Fruit fly (Drosophila melanogaster) whole organism, embryonic: Measurements from ENCODE around the gene Usp10.
A peak's percentile ranks its signal among the peaks of the same experiment; 100 is the strongest.

Experiments
- ATbp ChIP-seq: fragments of 200-800 bp; sonication (Bioruptor generic); optimal IDR thresholded peaks from 2 replicates; lab custom pipeline; 2017; ENCODE audit warnings: missing biosample characterization, mild to moderate bottlenecking, missing genetic modification characterization, missing genetic modification reagents
- Asciz ChIP-seq: fragments of 200-800 bp; sonication (Bioruptor generic); optimal IDR thresholded peaks from 2 replicates; lab custom pipeline; 2017; ENCODE audit warnings: missing biosample characterization, mild to moderate bottlenecking, missing genetic modification characterization, missing genetic modification reagents
- CG11504 ChIP-seq: fragments of 200-800 bp; sonication (Bioruptor generic); optimal IDR thresholded peaks from 3 replicates; lab custom pipeline; 2019; ENCODE audit warnings: missing biosample characterization, mild to moderate bottlenecking, missing genetic modification characterization, moderate library complexity
- CG14014 ChIP-seq: fragments of 200-800 bp; sonication (Bioruptor generic); IDR thresholded peaks from 2 replicates; pipeline ENCODE4 v1.3.6; 2022; ENCODE audit warnings: missing biosample characterization, missing genetic modification characterization
- CG15479 ChIP-seq: fragments of 200-800 bp; sonication (Bioruptor generic); optimal IDR thresholded peaks from 3 replicates; lab custom pipeline; 2019; ENCODE audit warnings: missing biosample characterization, mild to moderate bottlenecking, missing genetic modification characterization, moderate library complexity
- CG16815 ChIP-seq: fragments of 200-800 bp; sonication (Bioruptor generic); optimal IDR thresholded peaks from 3 replicates; lab custom pipeline; 2017; ENCODE audit warnings: missing biosample characterization, mild to moderate bottlenecking, missing genetic modification characterization
- CG17359 ChIP-seq: fragments of 200-800 bp; sonication (Bioruptor generic); optimal IDR thresholded peaks from 3 replicates; lab custom pipeline; 2018; ENCODE audit warnings: missing biosample characterization, mild to moderate bottlenecking, missing genetic modification characterization, moderate library complexity
- CG18262 ChIP-seq: fragments of 200-800 bp; optimal IDR thresholded peaks from 3 replicates; lab custom pipeline; 2019; ENCODE audit warnings: missing biosample characterization, mild to moderate bottlenecking, missing genetic modification characterization, moderate library complexity
- CG2129 ChIP-seq: fragments of 200-800 bp; sonication (Bioruptor generic); IDR thresholded peaks from 2 replicates; pipeline ENCODE4 v1.3.6; 2022; ENCODE audit warnings: missing biosample characterization, missing genetic modification characterization; ENCODE audit not compliant: partially characterized antibody
- CG30403 ChIP-seq: fragments of 200-800 bp; sonication (Bioruptor generic); optimal IDR thresholded peaks from 3 replicates; lab custom pipeline; 2016; ENCODE audit warnings: missing biosample characterization, missing genetic modification characterization
- CG3163 ChIP-seq: fragments of 200-800 bp; sonication (Bioruptor generic); optimal IDR thresholded peaks from 3 replicates; lab custom pipeline; 2016; ENCODE audit warnings: missing biosample characterization, missing genetic modification characterization
- CG32767 ChIP-seq: fragments of 200-800 bp; sonication (Bioruptor generic); IDR thresholded peaks from 2 replicates; pipeline ENCODE4 v1.3.6; 2022; ENCODE audit warnings: missing biosample characterization, missing genetic modification characterization
- CG34422 ChIP-seq: fragments of 200-800 bp; sonication (Bioruptor generic); IDR thresholded peaks from 3 replicates; pipeline ENCODE4 v1.3.6; 2022; ENCODE audit warnings: missing biosample characterization, missing genetic modification characterization
- CG4282 ChIP-seq: fragments of 200-800 bp; sonication (Bioruptor generic); optimal IDR thresholded peaks from 2 replicates; lab custom pipeline; 2016; ENCODE audit warnings: missing biosample characterization, missing genetic modification characterization
- CG7963 ChIP-seq: fragments of 200-800 bp; sonication (Bioruptor generic); IDR thresholded peaks from 3 replicates; pipeline ENCODE4 v1.3.6; 2022; ENCODE audit warnings: missing biosample characterization, missing genetic modification characterization; ENCODE audit not compliant: partially characterized antibody
- CG8089 ChIP-seq: fragments of 200-800 bp; sonication (Bioruptor generic); optimal IDR thresholded peaks from 3 replicates; lab custom pipeline; 2016; ENCODE audit warnings: missing biosample characterization, missing genetic modification characterization
- CG8281 ChIP-seq: fragments of 200-800 bp; sonication (Bioruptor generic); optimal IDR thresholded peaks from 2 replicates; lab custom pipeline; 2018; ENCODE audit warnings: missing biosample characterization, mild to moderate bottlenecking, missing genetic modification characterization, moderate library complexity
- CG8924 ChIP-seq: fragments of 200-800 bp; optimal IDR thresholded peaks from 3 replicates; lab custom pipeline; 2019; ENCODE audit warnings: missing biosample characterization, mild to moderate bottlenecking, missing genetic modification characterization, moderate library complexity
- CG8944 ChIP-seq: fragments of 200-800 bp; sonication (Bioruptor generic); optimal IDR thresholded peaks from 3 replicates; lab custom pipeline; 2016; ENCODE audit warnings: missing biosample characterization, missing genetic modification characterization
- CG9727 ChIP-seq: fragments of 200-800 bp; sonication (Bioruptor generic); optimal IDR thresholded peaks from 3 replicates; lab custom pipeline; 2017; ENCODE audit warnings: missing biosample characterization, mild to moderate bottlenecking, missing genetic modification characterization
- D19B ChIP-seq: fragments of 200-800 bp; sonication (Bioruptor generic); optimal IDR thresholded peaks from 2 replicates; lab custom pipeline; 2017; ENCODE audit warnings: missing biosample characterization, mild to moderate bottlenecking, missing genetic modification characterization
- Dfd ChIP-seq, 2 experiments: fragments of >200 bp; optimal IDR thresholded peaks; 2 replicates each; lab custom pipeline; 2017; ENCODE audit warnings: missing biosample characterization in 2 of 2, missing genetic modification characterization in 2 of 2
- Dll ChIP-seq: fragments of 200-800 bp; sonication (Bioruptor generic); IDR thresholded peaks from 4 replicates; pipeline ENCODE4 v1.3.6; 2022; ENCODE audit warnings: missing biosample characterization, missing genetic modification characterization; ENCODE audit not compliant: partially characterized antibody
- ERR ChIP-seq: fragments of 200-800 bp; sonication (Bioruptor generic); optimal IDR thresholded peaks from 2 replicates; lab custom pipeline; 2016; ENCODE audit warnings: missing biosample characterization, missing genetic modification characterization
- Fer2 ChIP-seq: fragments of 200-800 bp; sonication (Bioruptor generic); optimal IDR thresholded peaks from 2 replicates; lab custom pipeline; 2018; ENCODE audit warnings: missing biosample characterization, mild to moderate bottlenecking, missing genetic modification characterization, moderate library complexity
- Gsc ChIP-seq: fragments of 200-800 bp; sonication (Bioruptor generic); IDR thresholded peaks from 2 replicates; pipeline ENCODE4 v1.3.6; 2022; ENCODE audit warnings: missing biosample characterization, missing genetic modification characterization
- H2.0 ChIP-seq: fragments of 200-800 bp; sonication (Bioruptor generic); IDR thresholded peaks from 2 replicates; pipeline ENCODE4 v1.3.6; 2022; ENCODE audit warnings: missing biosample characterization, missing genetic modification characterization
- Med ChIP-seq: fragments of 200-800 bp; sonication (Bioruptor generic); peaks from one replicate; lab custom pipeline; 2016; ENCODE audit warnings: missing biosample characterization, missing genetic modification characterization, mild to moderate bottlenecking, inconsistent platforms, moderate library complexity
- Scr ChIP-seq: fragments of 200-800 bp; sonication (Bioruptor generic); IDR thresholded peaks from 2 replicates; pipeline ENCODE4 v1.3.6; 2022; ENCODE audit warnings: missing biosample characterization, missing genetic modification characterization; ENCODE audit not compliant: partially characterized antibody
- Ssrp ChIP-seq: fragments of 200-800 bp; sonication (Bioruptor generic); optimal IDR thresholded peaks from 2 replicates; lab custom pipeline; 2018; ENCODE audit warnings: missing biosample characterization, mild to moderate bottlenecking, missing genetic modification characterization, moderate library complexity
- ab ChIP-seq: fragments of 200-800 bp; sonication (Bioruptor generic); optimal IDR thresholded peaks from 2 replicates; lab custom pipeline; 2016; ENCODE audit warnings: missing biosample characterization, missing genetic modification characterization
- ap ChIP-seq: fragments of 200-800 bp; sonication (Bioruptor generic); IDR thresholded peaks from 2 replicates; pipeline ENCODE4 v1.3.6; 2022; ENCODE audit warnings: missing biosample characterization, missing genetic modification characterization
- bigmax ChIP-seq: fragments of 200-800 bp; sonication (Bioruptor generic); optimal IDR thresholded peaks from 2 replicates; lab custom pipeline; 2018; ENCODE audit warnings: missing biosample characterization, mild to moderate bottlenecking, missing genetic modification characterization
- bsh ChIP-seq, 2 experiments: fragments of 200-800 bp; sonication (Bioruptor generic); optimal IDR thresholded peaks; 2 replicates each; lab custom pipeline; 2017 to 2018; ENCODE audit warnings: mild to moderate bottlenecking in 2 of 2, missing biosample characterization in 2 of 2, missing genetic modification characterization in 2 of 2, moderate library complexity in 1 of 2
- chinmo ChIP-seq: fragments of 200-800 bp; sonication (Bioruptor generic); IDR thresholded peaks from 4 replicates; pipeline ENCODE4 v1.3.6; 2022; ENCODE audit warnings: missing biosample characterization, missing genetic modification characterization; ENCODE audit not compliant: partially characterized antibody
- dan ChIP-seq: fragments of 200-800 bp; sonication (Bioruptor generic); IDR thresholded peaks from 2 replicates; pipeline ENCODE4 v1.3.6; 2022; ENCODE audit warnings: missing biosample characterization, missing genetic modification characterization
- dm ChIP-seq: fragments of 200-800 bp; sonication (Bioruptor generic); optimal IDR thresholded peaks from 3 replicates; lab custom pipeline; 2016; ENCODE audit warnings: missing biosample characterization, missing genetic modification characterization
- eve ChIP-seq, 2 experiments: fragments of >200 bp; optimal IDR thresholded peaks; 2 replicates each; lab custom pipeline; 2017; ENCODE audit warnings: missing biosample characterization in 2 of 2, missing genetic modification characterization in 2 of 2
- gcm2 ChIP-seq: fragments of 200-800 bp; sonication (Bioruptor generic); optimal IDR thresholded peaks from 2 replicates; lab custom pipeline; 2016; ENCODE audit warnings: missing biosample characterization, missing genetic modification characterization
- hkb ChIP-seq, 2 experiments: fragments of 200-800 bp in 1 of 2; fragments of >200 bp in 1 of 2; sonication (Bioruptor generic) in 1 of 2; IDR thresholded peaks in 1 of 2; optimal IDR thresholded peaks in 1 of 2; 2 replicates each; pipeline versions ENCODE4 v1.3.6 to Lab custom; 2017 to 2022; ENCODE audit warnings: missing biosample characterization in 1 of 2, missing genetic modification characterization in 1 of 2
- inv ChIP-seq: fragments of 200-800 bp; sonication (Bioruptor generic); IDR thresholded peaks from 2 replicates; pipeline ENCODE4 v1.3.6; 2022; ENCODE audit warnings: missing biosample characterization, missing genetic modification characterization; ENCODE audit not compliant: partially characterized antibody
- klu ChIP-seq: fragments of 200-800 bp; sonication (Bioruptor generic); IDR thresholded peaks from 2 replicates; pipeline ENCODE4 v1.3.6; 2022; ENCODE audit warnings: missing biosample characterization, missing genetic modification characterization
- kni ChIP-seq: fragments of 200-800 bp; sonication (Bioruptor generic); optimal IDR thresholded peaks from 3 replicates; lab custom pipeline; 2017; ENCODE audit warnings: mild to moderate bottlenecking, missing biosample characterization, missing genetic modification reagents, missing genetic modification characterization
- nerfin-2 ChIP-seq: fragments of 200-800 bp; sonication (Bioruptor generic); IDR thresholded peaks from 2 replicates; pipeline ENCODE4 v1.3.6; 2022; ENCODE audit warnings: missing biosample characterization, missing genetic modification characterization; ENCODE audit not compliant: partially characterized antibody
- onecut ChIP-seq: fragments of 200-800 bp; sonication (Bioruptor generic); IDR thresholded peaks from 2 replicates; pipeline ENCODE4 v1.3.6; 2022; ENCODE audit warnings: missing biosample characterization, missing genetic modification characterization
- org-1 ChIP-seq: fragments of 200-800 bp; sonication (Bioruptor generic); optimal IDR thresholded peaks from 2 replicates; lab custom pipeline; 2017; ENCODE audit warnings: missing biosample characterization, missing genetic modification characterization
- repo ChIP-seq: fragments of 200-800 bp; sonication (Bioruptor generic); optimal IDR thresholded peaks from 2 replicates; lab custom pipeline; 2016; ENCODE audit warnings: missing biosample characterization, missing genetic modification characterization
- ro ChIP-seq: fragments of 200-800 bp; sonication (Bioruptor generic); IDR thresholded peaks from 2 replicates; pipeline ENCODE4 v1.3.6; 2022; ENCODE audit warnings: missing biosample characterization, missing genetic modification characterization
- run ChIP-seq: fragments of 200-800 bp; sonication (Bioruptor generic); optimal IDR thresholded peaks from 3 replicates; lab custom pipeline; 2018; ENCODE audit warnings: missing biosample characterization, mild to moderate bottlenecking, missing genetic modification characterization
- zen ChIP-seq: fragments of 200-800 bp; sonication (Bioruptor generic); optimal IDR thresholded peaks from 3 replicates; lab custom pipeline; 2018; ENCODE audit warnings: missing biosample characterization, mild to moderate bottlenecking, missing genetic modification characterization, moderate library complexity

Usp10 gene

DNA sequence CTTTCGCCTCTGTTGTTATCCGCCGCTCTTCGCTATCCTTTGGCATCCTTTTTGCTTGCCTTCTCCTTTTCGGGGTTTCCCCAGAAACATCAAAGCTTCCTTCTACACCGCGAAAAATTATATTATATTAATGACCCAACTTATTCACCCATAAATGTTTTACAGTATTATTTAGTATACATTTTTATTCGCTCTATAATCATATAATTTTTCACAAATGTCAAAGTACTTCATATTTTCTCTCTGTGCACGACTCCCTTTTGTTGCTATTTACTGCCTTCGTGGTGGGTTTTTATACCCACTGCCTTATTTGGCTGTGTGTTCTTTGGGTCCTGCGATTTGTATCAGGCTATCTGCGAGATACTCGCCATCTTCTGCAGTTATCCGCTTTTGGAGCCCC, 45.5 kb downstream of the Usp10 start (continued):
- TF ChIP-seq ERR (GFP tag; lab: Kevin White, UChicago) = no peak
- TF ChIP-seq Dfd (GFP tag; optimal IDR thresholded peaks at IDR 0.05; lab: Kevin White, UChicago) = no peak
- TF ChIP-seq CG3163 (GFP tag; lab: Kevin White, UChicago) = no peak
- no peak for TF ChIP-seq bigmax (GFP tag; lab: Kevin White, UChicago)
- no peak for TF ChIP-seq ab
- no peak for TF ChIP-seq ap
- TF ChIP-seq hkb (optimal IDR thresholded peaks at IDR 0.05; lab: Kevin White, UChicago) = no peak
- TF ChIP-seq hkb (GFP tag; IDR thresholded peaks at IDR 0.05; lab: Robert Waterston, UW) = peak; percentile 59
- TF ChIP-seq Asciz (GFP tag; lab: Kevin White, UChicago) = no peak
- peak; percentile 62 for TF ChIP-seq CG17359
- TF ChIP-seq gcm2 = no peak
- TF ChIP-seq CG8924 = peak; percentile 4
- no peak for TF ChIP-seq Dll (GFP tag; lab: Robert Waterston, UW)
- TF ChIP-seq CG18262 = peak; percentile 38
- TF ChIP-seq Med (GFP tag; lab: Kevin White, UChicago) = peak; percentile 52
- TF ChIP-seq chinmo (GFP tag; lab: Robert Waterston, UW) = no peak
- TF ChIP-seq dm (GFP tag; lab: Kevin White, UChicago) = no peak
- no peak for TF ChIP-seq CG34422
- no peak for TF ChIP-seq CG8089 (GFP tag; lab: Kevin White, UChicago)
- no peak for TF ChIP-seq repo (GFP tag; lab: Kevin White, UChicago)
- TF ChIP-seq kni (GFP tag; lab: Kevin White, UChicago) = no peak
- no peak for TF ChIP-seq inv
- TF ChIP-seq Fer2 (tag; lab: Kevin White, UChicago) = no peak
- TF ChIP-seq CG8944 (GFP tag; lab: Kevin White, UChicago) = no peak
- TF ChIP-seq CG8281 (tag; lab: Kevin White, UChicago) = no peak
- TF ChIP-seq run = no peak
- TF ChIP-seq klu (GFP tag; lab: Robert Waterston, UW) = no peak
- peak; percentile 32 for TF ChIP-seq CG9727 (GFP tag; lab: Kevin White, UChicago)
- no peak for TF ChIP-seq zen (tag; lab: Kevin White, UChicago)
- TF ChIP-seq bsh (GFP tag; optimal IDR thresholded peaks at IDR 0.05; lab: Kevin White, UChicago) = peak in 1 of 2 experiments; percentile 22
- TF ChIP-seq ATbp (GFP tag; lab: Kevin White, UChicago) = no peak
- TF ChIP-seq nerfin-2 (GFP tag; lab: Robert Waterston, UW) = no peak
- TF ChIP-seq CG2129 (GFP tag; lab: Robert Waterston, UW) = no peak
- no peak for TF ChIP-seq CG4282 (GFP tag; lab: Kevin White, UChicago)
- TF ChIP-seq Gsc = no peak
- no peak for TF ChIP-seq CG16815 (GFP tag; lab: Kevin White, UChicago)
- TF ChIP-seq eve (GFP tag; optimal IDR thresholded peaks at IDR 0.05; lab: Kevin White, UChicago) = no peak
- TF ChIP-seq CG11504 (tag; lab: Kevin White, UChicago) = peak; percentile 75
- TF ChIP-seq ro (GFP tag; lab: Robert Waterston, UW) = no peak
- TF ChIP-seq CG7963 (GFP tag; lab: Robert Waterston, UW) = no peak
- 0 out of 2 replicates have a peak, but pooled peaks have one; percentile 10 for TF ChIP-seq CG14014 (GFP tag; lab: Robert Waterston, UW)
- TF ChIP-seq CG15479 (GFP tag; lab: Kevin White, UChicago) = no peak
- no peak for TF ChIP-seq onecut
- TF ChIP-seq CG30403 (GFP tag; lab: Kevin White, UChicago) = peak; percentile 30
- 0 out of 2 replicates have a peak, but pooled peaks have one; percentile 9 for TF ChIP-seq H2.0 (GFP tag; lab: Robert Waterston, UW)
- TF ChIP-seq D19B (GFP tag; lab: Kevin White, UChicago) = no peak
- TF ChIP-seq org-1 (GFP tag; lab: Kevin White, UChicago) = no peak
- no peak for TF ChIP-seq Ssrp (tag; lab: Kevin White, UChicago)
- no peak for TF ChIP-seq CG32767 (GFP tag; lab: Robert Waterston, UW)
- no peak for TF ChIP-seq dan (GFP tag; lab: Robert Waterston, UW)
- TF ChIP-seq Scr (GFP tag; lab: Robert Waterston, UW) = no peak
